Worm (Caenorhabditis elegans): Measurements from ENCODE around the gene E01G6.2.

DNA sequence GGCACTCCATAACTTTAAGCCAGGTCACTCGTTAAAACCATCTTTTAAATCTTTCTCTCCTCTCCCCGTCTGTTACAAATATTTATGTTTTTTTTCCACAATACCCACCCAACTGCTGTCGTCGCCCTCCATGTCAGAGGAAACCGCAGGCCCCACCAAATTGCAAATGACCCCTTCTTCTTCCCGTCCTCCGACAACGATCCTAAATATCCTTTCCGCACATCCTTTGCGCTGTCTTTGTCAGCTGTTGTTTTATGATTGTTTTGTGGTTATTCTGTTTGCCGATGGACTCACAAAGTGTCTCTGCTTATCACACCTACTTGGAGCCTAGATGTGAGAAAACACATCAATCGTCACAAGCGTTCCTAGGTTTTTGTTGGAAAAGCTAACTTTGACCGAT is 8.3 kb upstream of the E01G6.2 start:
- no peak for TF ChIP-seq W03F9.2 (tag; optimal IDR thresholded peaks at IDR 0.05)
- TF ChIP-seq him-1 (tag; optimal IDR thresholded peaks at IDR 0.05), result no peak
